Fruit fly (Drosophila melanogaster) whole organism, pupa: Measurements from ENCODE around the gene Ubc87F.

Experiments used
- CG10348 ChIP-seq: fragments of 200-800 bp; sonication (Bioruptor generic); IDR thresholded peaks from 2 replicates; pipeline ENCODE4 v1.3.6; 2022; ENCODE audit warnings: missing biosample characterization, missing genetic modification characterization
- CG12605 ChIP-seq: fragments of 200-800 bp; sonication (Bioruptor generic); IDR thresholded peaks from 2 replicates; pipeline ENCODE4 v1.3.6; 2022; ENCODE audit warnings: missing biosample characterization, missing genetic modification characterization
- CG14655 ChIP-seq: fragments of 200-800 bp; sonication (Bioruptor generic); optimal IDR thresholded peaks from 3 replicates; lab custom pipeline; 2017; ENCODE audit warnings: mild to moderate bottlenecking, missing biosample characterization, missing genetic modification reagents, missing genetic modification characterization
- CG32121 ChIP-seq: fragments of 200-800 bp; sonication (Bioruptor generic); IDR thresholded peaks from 2 replicates; pipeline ENCODE4 v1.3.6; 2022; ENCODE audit warnings: missing biosample characterization, missing genetic modification characterization
- CG8159 ChIP-seq: fragments of 200-800 bp; sonication (Bioruptor generic); optimal IDR thresholded peaks from 3 replicates; lab custom pipeline; 2018; ENCODE audit warnings: missing biosample characterization, mild to moderate bottlenecking, missing genetic modification characterization, moderate library complexity
- EcR ChIP-seq: fragments of 200-800 bp; sonication (Bioruptor generic); optimal IDR thresholded peaks from 3 replicates; lab custom pipeline; 2019; ENCODE audit warnings: missing biosample characterization, missing genetic modification characterization, mild to moderate bottlenecking, moderate library complexity, missing genetic modification reagents
- Ets98B ChIP-seq: fragments of 200-800 bp; sonication (Bioruptor generic); IDR thresholded peaks from 2 replicates; pipeline ENCODE4 v1.3.6; 2022; ENCODE audit warnings: missing biosample characterization, missing genetic modification characterization
- Pif1A ChIP-seq: fragments of 200-800 bp; sonication (Bioruptor generic); optimal IDR thresholded peaks from 3 replicates; lab custom pipeline; 2016; ENCODE audit warnings: missing biosample characterization, missing genetic modification characterization
- fd96Ca ChIP-seq: fragments of 200-800 bp; sonication (Bioruptor generic); IDR thresholded peaks from 3 replicates; pipeline ENCODE4 v1.3.6; 2022; ENCODE audit warnings: missing biosample characterization, missing genetic modification characterization

DNA sequence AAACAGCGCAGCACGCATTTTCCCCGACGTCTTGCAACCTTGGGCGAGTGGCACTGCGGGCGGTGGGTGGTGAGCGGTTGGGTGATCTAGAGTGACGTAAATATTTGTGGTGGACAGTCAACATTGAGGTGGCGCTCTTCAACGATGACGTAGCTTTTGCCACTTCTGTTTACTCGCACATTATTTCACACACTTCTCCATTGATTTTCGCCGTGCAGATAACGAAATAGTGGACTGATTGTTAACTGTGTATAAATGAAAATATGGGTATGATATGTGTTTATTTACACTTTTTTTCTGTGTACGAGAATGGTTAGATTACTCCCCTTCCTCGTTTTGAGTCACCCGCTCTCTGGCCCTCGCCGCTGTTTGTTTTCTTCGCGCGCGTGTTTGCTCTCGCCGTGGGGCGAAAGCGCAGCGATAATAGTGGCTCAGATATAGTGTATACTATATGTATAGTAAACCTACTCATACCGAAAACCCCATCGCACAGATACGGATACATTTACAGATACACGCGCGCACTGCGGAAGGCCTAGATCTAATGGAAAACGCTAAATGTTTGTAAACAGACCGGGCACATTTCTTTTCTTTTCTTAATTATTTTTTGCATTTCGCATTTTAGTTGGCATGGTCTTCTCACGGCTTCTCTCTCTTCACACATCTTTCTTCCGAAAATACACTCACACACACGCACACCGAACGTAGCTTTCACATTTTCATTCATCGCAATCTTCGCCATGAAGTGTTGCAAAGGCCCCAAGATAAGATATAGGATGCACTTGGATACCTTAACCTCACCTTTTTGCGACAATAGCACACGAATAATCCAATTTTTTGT is 31.4 kb downstream of the Ubc87F start, which contains the start of gene omd:
- no peak for TF ChIP-seq CG12605 (GFP tag; lab: Robert Waterston, UW)
- no peak for TF ChIP-seq CG14655 (GFP tag; lab: Kevin White, UChicago)
- TF ChIP-seq CG10348 (GFP tag; lab: Robert Waterston, UW): no peak
- TF ChIP-seq Ets98B (GFP tag; lab: Robert Waterston, UW): peak; percentile 54; the same call in 1 of the 2 replicates
- TF ChIP-seq fd96Ca (GFP tag; lab: Robert Waterston, UW): peak; percentile 67; the same call in 1 of the 3 replicates
- TF ChIP-seq Pif1A (GFP tag; lab: Kevin White, UChicago): peak; percentile 17
- TF ChIP-seq EcR (GFP tag; lab: Kevin White, UChicago): no peak
- peak; percentile 23; the same call in 1 of the 2 replicates for TF ChIP-seq CG32121 (GFP tag; lab: Robert Waterston, UW)
- no peak for TF ChIP-seq CG8159
